Worm (Caenorhabditis elegans) whole organism, L4 larva: ENCODE data around the gene Y37E11B.5.

Experiments
- F10B5.3 ChIP-seq: sonication (generic microtip); optimal IDR thresholded peaks from 2 replicates; lab custom pipeline; 2016; ENCODE audit warnings: mild to moderate bottlenecking, missing genetic modification characterization, missing compliant biosample characterization
- F26F4.8 ChIP-seq: fragments of 200-800 bp; sonication (Bioruptor generic); conservative IDR thresholded peaks from 2 replicates; pipeline ENCODE4 v1.3.6; 2022; ENCODE audit warnings: missing genetic modification characterization, missing compliant biosample characterization
- F37D6.2 ChIP-seq: sonication (generic microtip); optimal IDR thresholded peaks from 2 replicates; lab custom pipeline; 2016; ENCODE audit warnings: mild to moderate bottlenecking, missing genetic modification characterization, missing compliant biosample characterization
- T26A8.4 ChIP-seq: fragments of 200-800 bp; sonication (Bioruptor generic); IDR thresholded peaks from 2 replicates; pipeline ENCODE4 v1.3.6; 2022; ENCODE audit warnings: missing genetic modification characterization, missing compliant biosample characterization
- Y75B8A.6 ChIP-seq: fragments of 200-800 bp; sonication (Bioruptor generic); IDR thresholded peaks from 2 replicates; pipeline ENCODE4 v1.3.6; 2022; ENCODE audit warnings: missing genetic modification reagents, missing genetic modification characterization, missing compliant biosample characterization
- ceh-28 ChIP-seq: fragments of 150-350 bp; optimal IDR thresholded peaks from 2 replicates; lab custom pipeline; 2014; ENCODE audit warnings: missing biosample characterization, missing genetic modification reagents, missing genetic modification characterization
- dve-1 ChIP-seq: sonication (generic microtip); optimal IDR thresholded peaks from 2 replicates; lab custom pipeline; 2017; ENCODE audit warnings: antibody characterized with exemption, mild to moderate bottlenecking, missing genetic modification characterization, missing compliant biosample characterization; ENCODE audit not compliant: insufficient read depth
- fos-1 ChIP-seq: fragments of 150-350 bp; optimal IDR thresholded peaks from 2 replicates; lab custom pipeline; 2014; ENCODE audit warnings: missing biosample characterization, missing genetic modification characterization
- gei-8 ChIP-seq: fragments of 200-800 bp; sonication (Bioruptor generic); optimal IDR thresholded peaks from 2 replicates; lab custom pipeline; 2018; ENCODE audit warnings: mild to moderate bottlenecking, missing genetic modification characterization, missing compliant biosample characterization
- hlh-30 ChIP-seq: sonication (generic microtip); optimal IDR thresholded peaks from 2 replicates; lab custom pipeline; 2017; ENCODE audit warnings: antibody characterized with exemption, mild to moderate bottlenecking, missing genetic modification characterization, missing compliant biosample characterization; ENCODE audit not compliant: insufficient read depth
- jun-1 ChIP-seq: fragments of 150-350 bp; optimal IDR thresholded peaks from 2 replicates; lab custom pipeline; 2014; ENCODE audit warnings: missing biosample characterization, missing genetic modification reagents, missing genetic modification characterization
- madf-5 ChIP-seq, 2 experiments: fragments of 200-800 bp; sonication (Bioruptor generic); IDR thresholded peaks; 2 replicates each; pipeline ENCODE4 v1.3.6; 2022; ENCODE audit warnings: missing compliant biosample characterization in 2 of 2, missing genetic modification characterization in 2 of 2
- mxl-3 ChIP-seq: fragments of 200-800 bp; sonication (Bioruptor generic); optimal IDR thresholded peaks from 2 replicates; lab custom pipeline; 2018; ENCODE audit warnings: mild to moderate bottlenecking, missing genetic modification characterization, missing compliant biosample characterization
- nhr-10 ChIP-seq: fragments of 150-350 bp; optimal IDR thresholded peaks from 2 replicates; lab custom pipeline; 2014; ENCODE audit warnings: missing biosample characterization, missing genetic modification characterization
- nhr-111 ChIP-seq: fragments of 200-800 bp; sonication (Bioruptor generic); optimal IDR thresholded peaks from 2 replicates; lab custom pipeline; 2018; ENCODE audit warnings: mild to moderate bottlenecking, missing genetic modification characterization, missing compliant biosample characterization
- nhr-28 ChIP-seq: fragments of 150-350 bp; optimal IDR thresholded peaks from 2 replicates; lab custom pipeline; 2014; ENCODE audit warnings: missing biosample characterization, missing genetic modification characterization
- nhr-42 ChIP-seq: fragments of 200-800 bp; sonication (Bioruptor generic); IDR thresholded peaks from 2 replicates; pipeline ENCODE4 v1.3.6; 2022; ENCODE audit warnings: missing genetic modification characterization, missing compliant biosample characterization
- pqm-1 ChIP-seq: sonication (generic microtip); optimal IDR thresholded peaks from 2 replicates; lab custom pipeline; 2017; ENCODE audit warnings: missing biosample characterization, missing genetic modification characterization
- spr-3 ChIP-seq: fragments of 200-800 bp; sonication (Bioruptor generic); optimal IDR thresholded peaks from 2 replicates; lab custom pipeline; 2018; ENCODE audit warnings: mild to moderate bottlenecking, missing genetic modification characterization, missing compliant biosample characterization
- tra-1 ChIP-seq: fragments of 200-800 bp; sonication (Bioruptor generic); IDR thresholded peaks from 2 replicates; pipeline ENCODE4 v1.3.6; 2022; ENCODE audit warnings: missing genetic modification reagents, missing genetic modification characterization, missing compliant biosample characterization
- unc-39 ChIP-seq: sonication (generic microtip); optimal IDR thresholded peaks from 2 replicates; lab custom pipeline; 2017; ENCODE audit warnings: missing biosample characterization, missing genetic modification characterization
- zip-11 ChIP-seq: fragments of 200-800 bp; sonication (Bioruptor generic); IDR thresholded peaks from 2 replicates; pipeline ENCODE4 v1.3.6; 2022; ENCODE audit warnings: missing genetic modification characterization, missing compliant biosample characterization
- zip-2 ChIP-seq: fragments of 150-350 bp; optimal IDR thresholded peaks from 2 replicates; lab custom pipeline; 2014; ENCODE audit warnings: missing biosample characterization, missing genetic modification characterization

Y37E11B.5 gene

DNA sequence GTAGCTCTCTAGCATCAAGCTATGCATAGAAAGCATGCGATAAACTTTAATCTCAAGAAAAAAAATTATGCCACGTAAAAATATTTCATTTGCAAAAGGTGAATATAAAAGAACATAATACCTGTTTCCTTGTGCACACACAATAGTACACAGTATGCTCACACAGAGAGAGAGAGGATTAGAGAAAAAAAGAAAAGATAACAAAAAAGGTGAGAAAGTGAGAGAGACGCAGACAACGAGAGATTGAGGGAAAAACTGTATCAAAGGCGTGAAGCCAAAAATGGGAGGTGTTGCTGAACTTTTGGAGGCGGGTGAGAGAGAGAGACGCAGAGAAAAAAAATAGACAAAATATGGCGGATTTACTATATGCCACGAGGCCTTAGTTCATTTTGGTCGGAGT lies 50.0 kb downstream of the Y37E11B.5 start (continued):
- TF ChIP-seq F10B5.3 (tag; lab: Kevin White, UChicago) (peak; percentile 47), T26A8.4 (GFP tag; lab: Robert Waterston, UW) (peak; percentile 36; the same call in 1 of the 2 replicates)

DNA sequence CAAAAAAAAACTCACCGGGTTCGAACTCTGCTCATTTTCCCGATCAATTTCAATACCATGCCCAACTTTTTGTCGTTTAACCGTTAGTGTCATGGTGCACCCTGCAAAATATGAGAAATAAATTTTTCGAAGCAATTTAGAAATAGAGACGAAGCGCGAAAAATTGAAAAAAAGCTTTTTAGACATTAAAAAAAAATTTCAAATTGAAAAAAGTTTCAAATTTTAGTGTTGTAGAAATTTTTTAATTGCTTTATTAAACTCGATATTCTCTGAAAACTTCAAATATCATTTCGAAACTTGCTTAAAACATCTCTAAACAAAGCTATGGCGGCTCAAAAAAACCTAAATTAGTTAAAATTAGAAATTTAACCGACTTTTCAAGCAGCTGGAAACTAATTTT lies 50.9 kb downstream of the Y37E11B.5 start, which contains the start of gene nstp-6:
TSS of gene nstp-6 (minus strand) at position 101 of the 400 bp plus-strand sequence.
- TF ChIP-seq tra-1 (GFP tag; lab: Robert Waterston, UW) (no peak), nhr-28 (no peak), Y75B8A.6 (no peak), spr-3 (no peak), nhr-111 (no peak), zip-2 (tag; lab: Kevin White, UChicago) (no peak), fos-1 (tag; lab: Kevin White, UChicago) (no peak), madf-5 (GFP tag; IDR thresholded peaks at IDR 0.05; lab: Robert Waterston, UW) (no peak), dve-1 (tag; lab: Kevin White, UChicago) (no peak), mxl-3 (GFP tag; lab: Kevin White, UChicago) (no peak), nhr-42 (GFP tag; lab: Robert Waterston, UW) (no peak), gei-8 (GFP tag; lab: Kevin White, UChicago) (no peak), hlh-30 (no peak), F26F4.8 (GFP tag; lab: Robert Waterston, UW) (no peak), pqm-1 (tag; lab: Kevin White, UChicago) (no peak), unc-39 (tag; lab: Kevin White, UChicago) (no peak), F37D6.2 (no peak), jun-1 (tag; lab: Kevin White, UChicago) (no peak), zip-11 (GFP tag; lab: Robert Waterston, UW) (no peak)

- TF ChIP-seq ceh-28 (tag; lab: Kevin White, UChicago) (peak; percentile 87), nhr-10 (no peak)
These were observed 53.3 kb downstream of the Y37E11B.5 start for ce11 chrIV:3545060-3545459.
